Worm (Caenorhabditis elegans): Measurements from ENCODE around the gene srh-34.

srh-34 gene

DNA sequence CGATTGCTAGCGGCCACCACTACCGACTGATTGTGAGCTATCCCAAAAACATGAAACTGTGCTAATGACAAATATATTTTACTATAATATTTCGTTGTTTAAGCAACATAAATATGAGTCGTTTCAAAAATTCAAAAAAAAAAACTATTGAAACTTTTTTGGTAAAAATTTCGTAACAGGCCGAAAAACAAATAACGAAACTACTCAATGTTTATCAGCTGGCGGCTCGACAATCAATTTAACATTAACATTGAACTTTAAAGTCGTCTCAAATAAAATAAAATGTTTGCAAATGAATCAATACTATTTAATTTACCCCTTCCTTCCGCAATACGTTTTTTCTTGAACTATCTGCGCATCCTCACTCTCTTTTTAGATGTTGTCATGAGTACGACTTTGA is 11.4 kb upstream of the srh-34 start:
- TF ChIP-seq ztf-29 (GFP tag; IDR thresholded peaks at IDR 0.05), result no peak
- no peak for TF ChIP-seq cog-1 (tag; optimal IDR thresholded peaks at IDR 0.05)
- TF ChIP-seq ref-1 (GFP tag; conservative IDR thresholded peaks at IDR 0.05), result no peak
- TF ChIP-seq med-1 (GFP tag; optimal IDR thresholded peaks at IDR 0.05; ENCODE audit: insufficient read depth), result no peak
- no peak for TF ChIP-seq klf-2 (GFP tag; conservative IDR thresholded peaks at IDR 0.05)
- no peak for TF ChIP-seq tab-1 (GFP tag; IDR thresholded peaks at IDR 0.05)
- TF ChIP-seq T22C8.4 (GFP tag; IDR thresholded peaks at IDR 0.05), result no peak
- TF ChIP-seq flt-1 (GFP tag; IDR thresholded peaks at IDR 0.05), result no peak

DNA sequence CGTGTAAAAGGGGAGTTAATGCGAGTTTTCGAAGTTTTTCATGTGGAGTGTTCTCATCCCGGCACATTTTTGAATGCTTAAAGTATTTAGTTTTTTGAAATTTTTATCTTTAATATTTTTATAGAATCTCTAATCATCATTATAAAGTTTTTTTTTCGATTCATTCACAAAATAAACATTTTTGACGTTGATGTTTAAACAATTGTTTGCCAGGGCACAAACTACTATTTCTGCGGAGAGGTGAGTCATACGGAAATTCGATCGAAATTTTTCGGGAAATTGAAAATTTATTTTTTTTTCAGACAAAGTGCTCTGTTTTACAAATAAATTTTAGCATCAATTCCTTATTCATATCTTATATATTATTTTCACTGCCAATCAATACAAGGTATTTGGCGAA is 7.1 kb upstream of the srh-34 start, which contains the start of gene nhr-98:
Gene nhr-98 (plus strand): TSS at position 301 of the 400 bp plus-strand sequence.
- TF ChIP-seq ztf-29 (GFP tag; IDR thresholded peaks at IDR 0.05) (no peak), T22C8.4 (GFP tag; IDR thresholded peaks at IDR 0.05) (no peak), tab-1 (GFP tag; IDR thresholded peaks at IDR 0.05) (no peak), med-1 (GFP tag; optimal IDR thresholded peaks at IDR 0.05; ENCODE audit: insufficient read depth) (no peak), flt-1 (GFP tag; IDR thresholded peaks at IDR 0.05) (no peak), ztf-23 (GFP tag; IDR thresholded peaks at IDR 0.05) (no peak), ref-1 (GFP tag; conservative IDR thresholded peaks at IDR 0.05) (no peak), cog-1 (tag; optimal IDR thresholded peaks at IDR 0.05) (no peak)

DNA sequence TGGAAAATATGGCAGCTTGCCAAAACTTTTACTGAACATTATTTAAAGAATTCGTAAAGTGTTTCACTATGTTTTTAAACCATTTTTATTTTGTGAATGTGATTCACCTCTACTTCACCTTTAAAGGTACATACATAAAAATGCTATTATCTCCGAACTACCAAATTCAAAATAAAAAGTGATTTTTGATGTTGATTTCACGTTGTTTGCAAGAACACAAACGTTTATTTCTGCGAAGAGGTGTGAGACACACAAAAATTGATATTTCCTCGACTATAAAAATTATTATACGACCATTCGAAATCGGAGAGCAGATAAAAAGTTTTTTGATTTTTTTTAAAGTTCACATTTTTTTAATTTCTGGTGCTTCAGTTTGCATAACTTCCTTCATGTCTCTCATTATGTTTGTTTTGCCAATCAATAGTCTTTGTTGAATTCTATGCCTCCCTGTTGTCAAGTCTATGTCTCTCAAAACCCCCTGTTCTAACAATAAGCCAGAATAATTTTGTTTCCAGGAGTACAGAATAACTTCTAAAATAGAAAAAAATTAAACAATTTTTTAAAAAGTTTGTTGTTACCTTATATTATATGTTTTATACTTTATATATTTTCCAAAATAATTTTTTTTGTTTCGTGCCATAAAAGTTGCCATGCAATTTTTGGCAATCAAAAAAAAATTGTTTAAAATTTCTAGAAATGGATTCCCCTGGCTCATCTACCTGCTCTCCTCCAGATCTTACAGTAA is 4.5 kb upstream of the srh-34 start, which contains the start of gene nhr-123:
Gene nhr-123 (plus strand): TSS at position 695 of the 745 bp plus-strand sequence.
- no peak for TF ChIP-seq T22C8.4 (GFP tag; IDR thresholded peaks at IDR 0.05)
- no peak for TF ChIP-seq klf-2 (GFP tag; conservative IDR thresholded peaks at IDR 0.05)
- TF ChIP-seq cog-1 (tag; optimal IDR thresholded peaks at IDR 0.05), result no peak
- TF ChIP-seq ztf-29 (GFP tag; IDR thresholded peaks at IDR 0.05), result no peak
- no peak for TF ChIP-seq ref-1 (GFP tag; conservative IDR thresholded peaks at IDR 0.05)
- TF ChIP-seq tab-1 (GFP tag; IDR thresholded peaks at IDR 0.05), result no peak
- TF ChIP-seq flt-1 (GFP tag; IDR thresholded peaks at IDR 0.05), result no peak
- no peak for TF ChIP-seq med-1 (GFP tag; optimal IDR thresholded peaks at IDR 0.05; ENCODE audit: insufficient read depth)

DNA sequence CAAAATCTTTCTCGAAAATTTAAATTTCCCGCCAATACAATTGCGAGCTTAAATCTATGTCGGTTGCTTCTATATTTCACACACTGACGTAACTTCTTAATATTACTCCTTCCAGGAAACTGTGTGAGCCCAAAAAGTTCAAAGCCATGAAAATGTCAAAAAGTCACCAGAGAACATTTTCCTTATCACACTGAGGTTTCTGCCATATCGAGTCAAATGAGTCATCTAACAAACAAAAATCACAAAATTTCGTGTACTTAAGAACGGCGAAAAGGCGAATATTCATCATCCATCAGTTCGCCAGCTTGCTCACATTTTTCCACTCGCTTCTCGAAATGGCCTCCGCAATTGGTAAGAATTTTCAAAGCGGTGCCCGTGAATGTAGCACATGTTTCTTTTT is 3.2 kb upstream of the srh-34 start, which contains the start of gene M02H5.8:
Gene M02H5.8 (plus strand): TSS at position 297 of the 400 bp plus-strand sequence.
- TF ChIP-seq tab-1 (GFP tag; IDR thresholded peaks at IDR 0.05) (no peak), ztf-23 (GFP tag; IDR thresholded peaks at IDR 0.05) (no peak), med-1 (GFP tag; optimal IDR thresholded peaks at IDR 0.05; ENCODE audit: insufficient read depth) (no peak), ref-1 (GFP tag; conservative IDR thresholded peaks at IDR 0.05) (no peak), ztf-29 (GFP tag; IDR thresholded peaks at IDR 0.05) (no peak), flt-1 (GFP tag; IDR thresholded peaks at IDR 0.05) (no peak), cog-1 (tag; optimal IDR thresholded peaks at IDR 0.05) (no peak), klf-2 (GFP tag; conservative IDR thresholded peaks at IDR 0.05) (no peak), T22C8.4 (GFP tag; IDR thresholded peaks at IDR 0.05) (no peak)

DNA sequence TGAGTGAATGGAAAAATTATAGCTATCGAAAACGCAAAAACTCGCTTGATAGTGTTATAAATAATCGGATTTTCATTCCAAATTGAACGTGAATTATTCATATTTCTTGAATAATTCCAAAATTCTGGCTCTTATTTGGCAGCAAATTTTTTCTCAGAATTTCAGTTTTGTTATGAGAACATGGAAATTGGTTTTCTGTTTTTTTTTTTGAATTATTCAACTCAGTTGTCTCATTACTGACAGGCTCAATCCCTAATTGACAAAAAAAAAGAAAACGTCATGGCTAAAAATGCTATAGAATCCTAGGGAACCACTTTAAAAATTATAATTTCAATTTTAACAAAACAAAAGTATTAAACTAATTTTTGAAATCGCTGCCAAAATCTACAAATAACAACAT is 2.7 kb upstream of the srh-34 start, which contains the start of gene srh-35:
Gene srh-35 (minus strand): TSS at position 101 of the 400 bp plus-strand sequence.
- no peak for TF ChIP-seq ztf-23 (GFP tag; IDR thresholded peaks at IDR 0.05)
- TF ChIP-seq ztf-29 (GFP tag; IDR thresholded peaks at IDR 0.05), result no peak
- TF ChIP-seq med-1 (GFP tag; optimal IDR thresholded peaks at IDR 0.05; ENCODE audit: insufficient read depth), result no peak
- TF ChIP-seq cog-1 (tag; optimal IDR thresholded peaks at IDR 0.05), result no peak
- no peak for TF ChIP-seq T22C8.4 (GFP tag; IDR thresholded peaks at IDR 0.05)
- no peak for TF ChIP-seq flt-1 (GFP tag; IDR thresholded peaks at IDR 0.05)
- TF ChIP-seq klf-2 (GFP tag; conservative IDR thresholded peaks at IDR 0.05), result no peak
- TF ChIP-seq ref-1 (GFP tag; conservative IDR thresholded peaks at IDR 0.05), result no peak
- TF ChIP-seq tab-1 (GFP tag; IDR thresholded peaks at IDR 0.05), result no peak

DNA sequence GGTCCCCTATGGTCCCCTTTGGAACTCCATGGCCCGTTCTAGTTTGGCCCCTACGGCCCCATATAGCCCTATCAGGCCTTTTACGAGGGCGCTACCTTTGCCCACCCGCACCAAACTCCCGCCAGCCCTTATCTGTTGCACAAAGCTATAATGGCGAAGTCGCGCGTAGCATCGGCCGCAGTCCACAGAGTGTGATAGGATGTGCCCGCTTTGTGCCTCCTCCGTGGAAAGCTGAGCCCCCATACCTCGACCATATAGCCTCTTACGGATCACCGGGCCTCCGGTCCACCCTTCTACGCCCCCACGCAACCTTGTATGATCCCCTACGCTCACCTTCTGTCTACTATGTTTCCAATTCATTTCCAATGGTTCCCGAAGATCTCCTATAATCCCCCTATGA is 514 bp upstream of the srh-34 start:
- no peak for TF ChIP-seq T22C8.4 (GFP tag; IDR thresholded peaks at IDR 0.05)
- 0 out of 2 replicates have a peak, but pooled peaks have one; percentile 40 for TF ChIP-seq tab-1 (GFP tag; IDR thresholded peaks at IDR 0.05)
- TF ChIP-seq flt-1 (GFP tag; IDR thresholded peaks at IDR 0.05), result 0 out of 2 replicates have a peak, but pooled peaks have one; percentile 32

DNA sequence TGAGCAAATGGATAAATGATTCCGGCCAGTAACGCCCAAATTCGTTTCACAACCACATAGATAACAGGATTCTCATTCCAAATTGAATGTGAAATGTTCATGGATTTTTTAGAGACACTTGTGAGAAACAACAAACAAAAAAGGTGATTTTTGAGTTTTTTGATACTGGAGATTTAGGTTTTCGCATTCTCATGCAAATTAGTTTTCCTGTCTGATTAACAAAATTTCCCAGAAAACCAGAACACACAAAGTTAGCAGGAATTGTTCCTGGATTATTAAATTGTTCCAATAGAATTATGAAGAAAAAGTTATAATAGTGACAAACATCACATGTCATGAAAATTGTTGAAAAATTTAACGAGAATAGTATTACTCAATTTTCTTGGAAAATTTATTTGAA is 3.3 kb downstream of the srh-34 start, which contains the start of gene srh-33:
Gene srh-33 (minus strand): TSS at position 101 of the 400 bp plus-strand sequence.
- TF ChIP-seq ztf-29 (GFP tag; IDR thresholded peaks at IDR 0.05) (no peak), cog-1 (tag; optimal IDR thresholded peaks at IDR 0.05) (no peak), med-1 (GFP tag; optimal IDR thresholded peaks at IDR 0.05; ENCODE audit: insufficient read depth) (no peak), ztf-23 (GFP tag; IDR thresholded peaks at IDR 0.05) (no peak), klf-2 (GFP tag; conservative IDR thresholded peaks at IDR 0.05) (no peak), T22C8.4 (GFP tag; IDR thresholded peaks at IDR 0.05) (no peak), tab-1 (GFP tag; IDR thresholded peaks at IDR 0.05) (no peak), flt-1 (GFP tag; IDR thresholded peaks at IDR 0.05) (no peak), ref-1 (GFP tag; conservative IDR thresholded peaks at IDR 0.05) (no peak)

DNA sequence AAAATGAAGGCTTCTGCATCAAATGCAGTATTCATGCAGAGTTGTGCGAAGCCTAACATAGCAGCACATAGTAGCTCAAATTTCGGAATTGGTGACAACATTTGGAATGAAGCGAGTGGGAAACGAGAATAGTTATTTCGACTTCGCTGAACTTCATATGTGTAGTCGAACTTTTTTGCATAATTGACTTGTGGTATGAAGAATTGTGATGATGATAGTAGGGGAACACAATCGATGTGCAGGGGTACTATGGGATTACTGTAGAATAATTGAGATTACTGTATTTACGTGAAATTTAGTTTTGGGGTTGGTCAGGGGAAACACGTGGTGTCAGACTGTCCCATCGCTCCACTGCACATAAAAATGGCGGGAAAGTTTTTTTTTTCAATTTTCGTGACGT is 5.6 kb downstream of the srh-34 start, which contains the start of gene B0554.7:
Gene B0554.7 (minus strand): TSS at position 101 of the 400 bp plus-strand sequence.
- TF ChIP-seq T22C8.4 (GFP tag; IDR thresholded peaks at IDR 0.05) (no peak), med-1 (GFP tag; optimal IDR thresholded peaks at IDR 0.05; ENCODE audit: insufficient read depth) (no peak), klf-2 (GFP tag; conservative IDR thresholded peaks at IDR 0.05) (no peak), tab-1 (GFP tag; IDR thresholded peaks at IDR 0.05) (no peak), cog-1 (tag; optimal IDR thresholded peaks at IDR 0.05) (no peak), ref-1 (GFP tag; conservative IDR thresholded peaks at IDR 0.05) (no peak), ztf-23 (GFP tag; IDR thresholded peaks at IDR 0.05) (no peak), flt-1 (GFP tag; IDR thresholded peaks at IDR 0.05) (no peak), ztf-29 (GFP tag; IDR thresholded peaks at IDR 0.05) (no peak)

DNA sequence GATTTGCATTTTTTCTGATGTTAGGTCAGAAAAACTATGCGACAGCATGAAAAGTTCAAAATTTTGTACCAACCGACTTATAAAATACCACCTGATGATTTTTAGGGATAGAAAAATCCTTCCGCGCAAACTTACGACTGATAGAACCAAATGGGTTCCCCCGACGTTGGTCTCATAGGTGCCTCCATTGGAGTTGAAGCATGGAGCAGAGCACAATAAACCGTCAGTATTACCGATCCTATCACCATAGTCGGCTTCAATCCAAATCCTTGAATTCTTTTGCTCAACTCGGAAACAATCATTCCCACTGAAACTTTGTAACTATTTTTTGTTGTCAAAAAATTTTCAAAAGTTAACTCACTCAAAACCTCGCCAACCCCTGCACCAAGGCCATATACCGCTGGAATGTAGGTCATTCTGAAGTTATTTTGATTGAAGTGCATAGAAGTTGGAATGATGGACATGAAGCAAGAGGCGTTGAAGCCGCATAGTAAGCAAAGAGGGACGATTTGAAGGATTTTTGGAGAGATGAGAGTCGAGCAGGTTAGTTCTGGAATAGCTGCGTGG is 7.2 kb downstream of the srh-34 start:
- no peak for TF ChIP-seq ref-1 (GFP tag; conservative IDR thresholded peaks at IDR 0.05)
- no peak for TF ChIP-seq cog-1 (tag; optimal IDR thresholded peaks at IDR 0.05)
- no peak for TF ChIP-seq ztf-23 (GFP tag; IDR thresholded peaks at IDR 0.05)
- no peak for TF ChIP-seq klf-2 (GFP tag; conservative IDR thresholded peaks at IDR 0.05)
- no peak for TF ChIP-seq tab-1 (GFP tag; IDR thresholded peaks at IDR 0.05)
- no peak for TF ChIP-seq med-1 (GFP tag; optimal IDR thresholded peaks at IDR 0.05; ENCODE audit: insufficient read depth)
- TF ChIP-seq ztf-29 (GFP tag; IDR thresholded peaks at IDR 0.05), result no peak
- TF ChIP-seq T22C8.4 (GFP tag; IDR thresholded peaks at IDR 0.05), result no peak
- no peak for TF ChIP-seq flt-1 (GFP tag; IDR thresholded peaks at IDR 0.05)

Measured in whole organism, midembryonic.